Worm (Caenorhabditis elegans) whole organism, L4 larva: ENCODE measurements around the gene ucr-2.1.

Experiments used
- D1046.2 ChIP-seq: fragments of 200-800 bp; sonication (Bioruptor generic); IDR thresholded peaks from 2 replicates; pipeline ENCODE4 v1.3.6; 2022; ENCODE audit warnings: missing genetic modification characterization, missing compliant biosample characterization
- F26F4.8 ChIP-seq: fragments of 200-800 bp; sonication (Bioruptor generic); conservative IDR thresholded peaks from 2 replicates; pipeline ENCODE4 v1.3.6; 2022; ENCODE audit warnings: missing genetic modification characterization, missing compliant biosample characterization
- F37D6.2 ChIP-seq: sonication (generic microtip); optimal IDR thresholded peaks from 2 replicates; lab custom pipeline; 2016; ENCODE audit warnings: mild to moderate bottlenecking, missing genetic modification characterization, missing compliant biosample characterization
- R02D3.7 ChIP-seq: fragments of 150-350 bp; sonication (generic microtip); optimal IDR thresholded peaks from 3 replicates; lab custom pipeline; 2014; ENCODE audit warnings: missing biosample characterization, missing genetic modification characterization
- Y105C5A.15 ChIP-seq: fragments of 200-800 bp; sonication (Bioruptor generic); IDR thresholded peaks from 2 replicates; pipeline ENCODE4 v1.3.6; 2022; ENCODE audit warnings: missing genetic modification characterization, missing compliant biosample characterization
- Y5F2A.4 ChIP-seq: fragments of 200-800 bp; sonication (Bioruptor generic); optimal IDR thresholded peaks from 2 replicates; lab custom pipeline; 2018; ENCODE audit warnings: mild to moderate bottlenecking, missing genetic modification characterization, missing compliant biosample characterization
- ZK546.5 ChIP-seq, 2 experiments: sonication (generic microtip); optimal IDR thresholded peaks; 2 replicates each; lab custom pipeline; 2017; ENCODE audit warnings: missing biosample characterization in 2 of 2, missing genetic modification characterization in 2 of 2
- aha-1 ChIP-seq: fragments of 150-350 bp; peaks from one replicate; lab custom pipeline; 2014; ENCODE audit warnings: missing biosample characterization, missing genetic modification characterization
- ama-1 ChIP-seq: fragments of 150-350 bp; optimal IDR thresholded peaks from 2 replicates; lab custom pipeline; 2014; ENCODE audit warnings: inconsistent platforms, mixed read lengths
- attf-4 ChIP-seq: sonication (generic microtip); optimal IDR thresholded peaks from 3 replicates; lab custom pipeline; 2017; ENCODE audit warnings: missing biosample characterization, missing genetic modification characterization
- ceh-20 ChIP-seq: fragments of 200-800 bp; sonication (Bioruptor generic); IDR thresholded peaks from 2 replicates; pipeline ENCODE4 v1.3.6; 2022; ENCODE audit warnings: missing genetic modification reagents, missing genetic modification characterization, missing compliant biosample characterization
- ceh-32 ChIP-seq: sonication (generic microtip); optimal IDR thresholded peaks from 2 replicates; lab custom pipeline; 2016; ENCODE audit warnings: mild to moderate bottlenecking, missing genetic modification characterization, missing compliant biosample characterization; ENCODE audit not compliant: poor library complexity
- ces-1 ChIP-seq: fragments of 150-350 bp; sonication (generic microtip); optimal IDR thresholded peaks from 4 replicates; lab custom pipeline; 2014; ENCODE audit warnings: missing biosample characterization, missing genetic modification reagents, missing genetic modification characterization
- ctbp-1 ChIP-seq: fragments of 200-800 bp; sonication (Bioruptor generic); IDR thresholded peaks from 2 replicates; pipeline ENCODE4 v1.3.6; 2022; ENCODE audit warnings: missing genetic modification reagents, missing genetic modification characterization, missing compliant biosample characterization
- daf-16 ChIP-seq, 3 experiments: sonication (generic microtip); optimal IDR thresholded peaks; 2 replicates each; lab custom pipeline; 2016 to 2017; ENCODE audit warnings: missing genetic modification characterization in 3 of 3, missing genetic modification reagents in 3 of 3, mild to moderate bottlenecking in 2 of 3, missing compliant biosample characterization in 2 of 3, missing biosample characterization in 1 of 3, moderate library complexity in 1 of 3
- daf-8 ChIP-seq: fragments of 200-800 bp; sonication (Bioruptor generic); IDR thresholded peaks from 2 replicates; pipeline ENCODE4 v1.3.6; 2022; ENCODE audit warnings: missing genetic modification characterization, missing compliant biosample characterization
- dmd-6 ChIP-seq: fragments of 200-800 bp; sonication (Bioruptor generic); IDR thresholded peaks from 2 replicates; pipeline ENCODE4 v1.3.6; 2022; ENCODE audit warnings: missing genetic modification reagents, missing genetic modification characterization, missing compliant biosample characterization
- duxl-1 ChIP-seq: sonication (generic microtip); optimal IDR thresholded peaks from 2 replicates; lab custom pipeline; 2016; ENCODE audit warnings: mild to moderate bottlenecking, missing genetic modification characterization, moderate library complexity, missing compliant biosample characterization; ENCODE audit not compliant: poor library complexity
- egl-43 ChIP-seq: fragments of 200-800 bp; sonication (Bioruptor generic); IDR thresholded peaks from 2 replicates; pipeline ENCODE4 v1.3.6; 2022; ENCODE audit warnings: missing genetic modification reagents, missing genetic modification characterization, missing compliant biosample characterization
- gei-8 ChIP-seq: fragments of 200-800 bp; sonication (Bioruptor generic); optimal IDR thresholded peaks from 2 replicates; lab custom pipeline; 2018; ENCODE audit warnings: mild to moderate bottlenecking, missing genetic modification characterization, missing compliant biosample characterization
- hif-1 ChIP-seq, 2 experiments: sonication (generic microtip); optimal IDR thresholded peaks; 2 replicates each; lab custom pipeline; 2016 to 2017; ENCODE audit warnings: missing compliant biosample characterization in 2 of 2, missing genetic modification characterization in 2 of 2, missing genetic modification reagents in 2 of 2, missing genotype in 2 of 2, mild to moderate bottlenecking in 1 of 2
- hlh-11 ChIP-seq: fragments of 200-800 bp; sonication (Bioruptor generic); optimal IDR thresholded peaks from 2 replicates; lab custom pipeline; 2018; ENCODE audit warnings: mild to moderate bottlenecking, missing genetic modification characterization, missing compliant biosample characterization
- hlh-30 ChIP-seq: sonication (generic microtip); optimal IDR thresholded peaks from 2 replicates; lab custom pipeline; 2017; ENCODE audit warnings: antibody characterized with exemption, mild to moderate bottlenecking, missing genetic modification characterization, missing compliant biosample characterization; ENCODE audit not compliant: insufficient read depth
- jun-1 ChIP-seq: fragments of 150-350 bp; optimal IDR thresholded peaks from 2 replicates; lab custom pipeline; 2014; ENCODE audit warnings: missing biosample characterization, missing genetic modification reagents, missing genetic modification characterization
- lin-15B ChIP-seq: fragments of 150-350 bp; sonication (generic microtip); optimal IDR thresholded peaks from 3 replicates; lab custom pipeline; 2014; ENCODE audit warnings: missing biosample characterization, missing genetic modification characterization
- lin-38 ChIP-seq: fragments of 200-800 bp; sonication (Bioruptor generic); IDR thresholded peaks from 2 replicates; pipeline ENCODE4 v1.3.6; 2022; ENCODE audit warnings: missing genetic modification reagents, missing genetic modification characterization, missing compliant biosample characterization
- lir-3 ChIP-seq: sonication (generic microtip); optimal IDR thresholded peaks from 2 replicates; lab custom pipeline; 2016; ENCODE audit warnings: mild to moderate bottlenecking, missing genetic modification characterization, missing compliant biosample characterization
- lsy-2 ChIP-seq, 2 experiments: fragments of 150-350 bp in 1 of 2; sonication (generic microtip) in 1 of 2; optimal IDR thresholded peaks; 2 replicates each; lab custom pipeline; 2014 to 2017; ENCODE audit warnings: missing biosample characterization in 2 of 2, missing genetic modification characterization in 2 of 2
- madf-5 ChIP-seq, 2 experiments: fragments of 200-800 bp; sonication (Bioruptor generic); IDR thresholded peaks; 2 replicates each; pipeline ENCODE4 v1.3.6; 2022; ENCODE audit warnings: missing compliant biosample characterization in 2 of 2, missing genetic modification characterization in 2 of 2
- mes-2 ChIP-seq: sonication (generic microtip); optimal IDR thresholded peaks from 2 replicates; lab custom pipeline; 2016; ENCODE audit warnings: missing genotype, mild to moderate bottlenecking, missing genetic modification characterization, missing compliant biosample characterization; ENCODE audit not compliant: poor library complexity, severe bottlenecking
- mxl-2 ChIP-seq: fragments of 200-800 bp; sonication (Bioruptor generic); conservative IDR thresholded peaks from 2 replicates; pipeline ENCODE4 v1.3.6; 2022; ENCODE audit warnings: missing genetic modification reagents, missing genetic modification characterization, missing compliant biosample characterization
- mxl-3 ChIP-seq: fragments of 200-800 bp; sonication (Bioruptor generic); optimal IDR thresholded peaks from 2 replicates; lab custom pipeline; 2018; ENCODE audit warnings: mild to moderate bottlenecking, missing genetic modification characterization, missing compliant biosample characterization
- nhr-102 ChIP-seq: sonication (generic microtip); optimal IDR thresholded peaks from 2 replicates; lab custom pipeline; 2016; ENCODE audit warnings: mild to moderate bottlenecking, missing genetic modification characterization, moderate library complexity, missing compliant biosample characterization
- nhr-11 ChIP-seq: fragments of 150-350 bp; optimal IDR thresholded peaks from 2 replicates; lab custom pipeline; 2014; ENCODE audit warnings: missing biosample characterization, missing genetic modification characterization
- nhr-237 ChIP-seq: sonication (generic microtip); optimal IDR thresholded peaks from 2 replicates; lab custom pipeline; 2017; ENCODE audit warnings: missing biosample characterization, missing genetic modification characterization
- nhr-25 ChIP-seq: sonication (generic microtip); optimal IDR thresholded peaks from 2 replicates; lab custom pipeline; 2017; ENCODE audit warnings: missing genetic modification characterization, mild to moderate bottlenecking, missing compliant biosample characterization, antibody characterized with exemption, moderate library complexity, borderline replicate concordance; ENCODE audit not compliant: insufficient read depth
- nhr-28 ChIP-seq: fragments of 150-350 bp; optimal IDR thresholded peaks from 2 replicates; lab custom pipeline; 2014; ENCODE audit warnings: missing biosample characterization, missing genetic modification characterization
- nhr-48 ChIP-seq: sonication (generic microtip); optimal IDR thresholded peaks from 2 replicates; lab custom pipeline; 2016; ENCODE audit warnings: mild to moderate bottlenecking, missing genetic modification characterization, missing compliant biosample characterization
- nhr-76 ChIP-seq: fragments of 150-350 bp; optimal IDR thresholded peaks from 2 replicates; lab custom pipeline; 2014; ENCODE audit warnings: missing biosample characterization, missing genetic modification characterization
- pha-4 ChIP-seq, 2 experiments: fragments of 150-350 bp in 1 of 2; fragments of 200-800 bp in 1 of 2; sonication (Bioruptor generic) in 1 of 2; IDR thresholded peaks in 1 of 2; optimal IDR thresholded peaks in 1 of 2; 2 replicates each; pipeline versions ENCODE4 v1.3.6 to Lab custom; 2014 to 2022; ENCODE audit warnings: missing genetic modification characterization in 2 of 2, missing genetic modification reagents in 2 of 2, missing biosample characterization in 1 of 2, missing compliant biosample characterization in 1 of 2
- pqm-1 ChIP-seq: sonication (generic microtip); optimal IDR thresholded peaks from 2 replicates; lab custom pipeline; 2017; ENCODE audit warnings: missing biosample characterization, missing genetic modification characterization
- rbr-2 ChIP-seq: sonication (generic microtip); optimal IDR thresholded peaks from 2 replicates; lab custom pipeline; 2016; ENCODE audit warnings: missing genotype, missing genetic modification characterization, missing compliant biosample characterization
- sdz-12 ChIP-seq: fragments of 200-800 bp; sonication (Bioruptor generic); optimal IDR thresholded peaks from 2 replicates; lab custom pipeline; 2018; ENCODE audit warnings: mild to moderate bottlenecking, missing genetic modification characterization, missing compliant biosample characterization
- set-16 ChIP-seq: fragments of 200-800 bp; sonication (Bioruptor generic); IDR thresholded peaks from 2 replicates; pipeline ENCODE4 v1.3.6; 2022; ENCODE audit warnings: missing genetic modification reagents, missing genetic modification characterization, missing compliant biosample characterization
- spr-3 ChIP-seq: fragments of 200-800 bp; sonication (Bioruptor generic); optimal IDR thresholded peaks from 2 replicates; lab custom pipeline; 2018; ENCODE audit warnings: mild to moderate bottlenecking, missing genetic modification characterization, missing compliant biosample characterization
- unc-130 ChIP-seq: sonication (generic microtip); optimal IDR thresholded peaks from 2 replicates; lab custom pipeline; 2016; ENCODE audit warnings: missing genetic modification reagents, missing genetic modification characterization, missing compliant biosample characterization
- unc-62 ChIP-seq, 3 experiments: fragments of 150-350 bp in 1 of 3; sonication (generic microtip); optimal IDR thresholded peaks in 2 of 3; peaks in 1 of 3; 1 replicate in 1 of 3; 2 replicates in 2 of 3; lab custom pipeline; 2014 to 2017; ENCODE audit warnings: missing biosample characterization in 3 of 3, missing genetic modification characterization in 3 of 3, missing genetic modification reagents in 3 of 3, missing genotype in 1 of 3
- ztf-11 ChIP-seq: fragments of 150-350 bp; optimal IDR thresholded peaks from 2 replicates; lab custom pipeline; 2014; ENCODE audit warnings: missing biosample characterization, missing genetic modification characterization
- ztf-7 ChIP-seq: fragments of 150-350 bp; optimal IDR thresholded peaks from 2 replicates; lab custom pipeline; 2014; ENCODE audit warnings: missing biosample characterization, missing genetic modification characterization

The ucr-2.1 gene

DNA sequence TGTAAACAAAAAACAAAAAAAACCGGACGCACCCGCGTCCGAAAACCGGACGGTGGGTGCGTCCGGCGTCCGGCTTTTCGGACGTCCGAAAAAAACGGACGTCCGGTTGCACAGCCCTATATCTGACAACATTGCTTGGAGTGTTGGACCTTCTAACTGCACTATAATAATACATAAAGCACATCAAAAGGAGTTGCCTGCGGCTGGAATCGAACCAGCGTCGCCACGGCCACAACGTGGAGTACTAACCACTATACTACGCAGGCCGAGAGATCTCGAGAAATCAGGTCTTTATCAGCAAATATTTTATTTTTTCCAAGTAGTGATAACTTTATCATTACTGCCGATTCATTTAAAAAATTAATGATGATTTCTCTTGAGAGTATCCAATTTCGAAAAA, 24.9 kb upstream of the ucr-2.1 start (continued):
- no peak for TF ChIP-seq spr-3 (GFP tag; lab: Kevin White, UChicago)
- TF ChIP-seq ztf-11 (tag; lab: Kevin White, UChicago): no peak
- no peak for TF ChIP-seq rbr-2 (tag; lab: Kevin White, UChicago)
- 0 out of 2 replicates have a peak, but pooled peaks have one; percentile 64 for TF ChIP-seq D1046.2 (GFP tag; lab: Robert Waterston, UW)
- peak; percentile 17 for TF ChIP-seq aha-1 (tag; lab: Kevin White, UChicago)
- TF ChIP-seq pqm-1 (tag; lab: Kevin White, UChicago): no peak
- TF ChIP-seq madf-5 (GFP tag; IDR thresholded peaks at IDR 0.05; lab: Robert Waterston, UW): 0 out of 4 replicates have a peak, but pooled peaks have one; percentile 6 to 8
- TF ChIP-seq mes-2: peak; percentile 48
- TF ChIP-seq nhr-28: no peak
- 0 out of 2 replicates have a peak, but pooled peaks have one; percentile 10 for TF ChIP-seq dmd-6 (GFP tag; lab: Robert Waterston, UW)
- no peak for TF ChIP-seq sdz-12 (GFP tag; lab: Kevin White, UChicago)
- no peak for TF ChIP-seq hif-1 (tag; optimal IDR thresholded peaks at IDR 0.05; lab: Kevin White, UChicago)
- TF ChIP-seq hlh-11: peak; percentile 4
- no peak; the same call in 1 of the 2 replicates for TF ChIP-seq set-16 (GFP tag; lab: Robert Waterston, UW)
- TF ChIP-seq ceh-20 (GFP tag; lab: Robert Waterston, UW): no peak
- 0 out of 2 replicates have a peak, but pooled peaks have one; percentile 63 for TF ChIP-seq egl-43 (GFP tag; lab: Robert Waterston, UW)
- no peak for TF ChIP-seq daf-8 (GFP tag; lab: Robert Waterston, UW)
- TF ChIP-seq attf-4 (tag; lab: Kevin White, UChicago): no peak
- no peak; the same call in 1 of the 2 replicates for TF ChIP-seq lin-38
- TF ChIP-seq jun-1 (tag; lab: Kevin White, UChicago): no peak
- TF ChIP-seq F26F4.8 (GFP tag; lab: Robert Waterston, UW): no peak
- TF ChIP-seq ces-1 (GFP tag; lab: Kevin White, UChicago): no peak
- TF ChIP-seq unc-130 (GFP tag; lab: Kevin White, UChicago): no peak
- TF ChIP-seq F37D6.2 (tag; lab: Kevin White, UChicago): no peak
- TF ChIP-seq nhr-102 (tag; lab: Kevin White, UChicago): no peak
- no peak for TF ChIP-seq hlh-30 (tag; lab: Kevin White, UChicago)
- TF ChIP-seq Y105C5A.15 (GFP tag; lab: Robert Waterston, UW): no peak
- no peak for TF ChIP-seq lir-3 (tag; lab: Kevin White, UChicago)
- TF ChIP-seq ceh-32 (tag; lab: Kevin White, UChicago): no peak
- no peak for TF ChIP-seq nhr-48 (tag; lab: Kevin White, UChicago)
- TF ChIP-seq lin-15B: no peak
- no peak for TF ChIP-seq nhr-237 (tag; lab: Kevin White, UChicago)
- no peak for TF ChIP-seq ZK546.5 (tag; optimal IDR thresholded peaks at IDR 0.05; lab: Kevin White, UChicago)
- no peak for TF ChIP-seq lsy-2 (tag; optimal IDR thresholded peaks at IDR 0.05; lab: Kevin White, UChicago)
- TF ChIP-seq unc-62 (GFP tag; optimal IDR thresholded peaks at IDR 0.05 in 1 of 2; lab: Kevin White, UChicago): no peak
- TF ChIP-seq unc-62 (tag; optimal IDR thresholded peaks at IDR 0.05; lab: Kevin White, UChicago): no peak
- no peak for TF ChIP-seq nhr-11 (tag; lab: Kevin White, UChicago)
- TF ChIP-seq ctbp-1 (GFP tag; lab: Robert Waterston, UW): 0 out of 2 replicates have a peak, but pooled peaks have one; percentile 21
- no peak for TF ChIP-seq mxl-2 (GFP tag; lab: Robert Waterston, UW)
- TF ChIP-seq ama-1: no peak
- TF ChIP-seq ztf-7 (tag; lab: Kevin White, UChicago): no peak
- TF ChIP-seq daf-16 (GFP tag; optimal IDR thresholded peaks at IDR 0.05; lab: Kevin White, UChicago): peak in 1 of 2 experiments; percentile 18
- TF ChIP-seq daf-16 (tag; optimal IDR thresholded peaks at IDR 0.05; lab: Kevin White, UChicago): peak; percentile 73
- no peak for TF ChIP-seq nhr-76 (tag; lab: Kevin White, UChicago)
- no peak for TF ChIP-seq R02D3.7 (tag; lab: Kevin White, UChicago)
- no peak for TF ChIP-seq Y5F2A.4 (GFP tag; lab: Kevin White, UChicago)
- no peak for TF ChIP-seq nhr-25 (tag; lab: Kevin White, UChicago)
- no peak for TF ChIP-seq mxl-3 (GFP tag; lab: Kevin White, UChicago)
- TF ChIP-seq pha-4 (GFP tag; IDR thresholded peaks at IDR 0.05; lab: Robert Waterston, UW): peak; percentile 60
- no peak for TF ChIP-seq pha-4 (tag; optimal IDR thresholded peaks at IDR 0.05; lab: Kevin White, UChicago)
- no peak for TF ChIP-seq gei-8 (GFP tag; lab: Kevin White, UChicago)
- TF ChIP-seq duxl-1 (tag; lab: Kevin White, UChicago): no peak
